Fruit fly (Drosophila melanogaster) whole organism, embryonic: ENCODE data around the gene Moe.
A peak's percentile ranks its signal among the peaks of the same experiment; 100 is the strongest.

Experiments used
- Bgb ChIP-seq: fragments of 200-800 bp; sonication (Bioruptor generic); IDR thresholded peaks from 2 replicates; pipeline ENCODE4 v1.3.6; 2022; ENCODE audit warnings: missing biosample characterization, missing genetic modification characterization; ENCODE audit not compliant: partially characterized antibody
- CG10321 ChIP-seq: fragments of 200-800 bp; sonication (Bioruptor generic); IDR thresholded peaks from 2 replicates; pipeline ENCODE4 v1.3.6; 2022; ENCODE audit warnings: missing biosample characterization, missing genetic modification characterization
- CG10462 ChIP-seq: fragments of 200-800 bp; sonication (Bioruptor generic); optimal IDR thresholded peaks from 2 replicates; lab custom pipeline; 2016; ENCODE audit warnings: missing biosample characterization, missing genetic modification characterization
- CG10565 ChIP-seq: fragments of 200-800 bp; sonication (Bioruptor generic); optimal IDR thresholded peaks from 3 replicates; lab custom pipeline; 2016; ENCODE audit warnings: missing biosample characterization, mild to moderate bottlenecking, missing genetic modification characterization
- CG10654 ChIP-seq: fragments of 200-800 bp; sonication (Bioruptor generic); optimal IDR thresholded peaks from 2 replicates; lab custom pipeline; 2016; ENCODE audit warnings: missing biosample characterization, missing genetic modification characterization
- CG10959 ChIP-seq: fragments of 200-800 bp; sonication (Bioruptor generic); IDR thresholded peaks from 2 replicates; pipeline ENCODE4 v1.3.6; 2022; ENCODE audit warnings: missing biosample characterization, missing genetic modification characterization
- CG12071 ChIP-seq: fragments of 200-800 bp; sonication (Bioruptor generic); optimal IDR thresholded peaks from 3 replicates; lab custom pipeline; 2018; ENCODE audit warnings: missing biosample characterization, mild to moderate bottlenecking, missing genetic modification characterization
- CG12104 ChIP-seq: fragments of 200-800 bp; sonication (Bioruptor generic); optimal IDR thresholded peaks from 3 replicates; lab custom pipeline; 2016; ENCODE audit warnings: missing biosample characterization, missing genetic modification characterization
- CG14965 ChIP-seq: fragments of 200-800 bp; sonication (Bioruptor generic); optimal IDR thresholded peaks from 2 replicates; lab custom pipeline; 2016; ENCODE audit warnings: missing biosample characterization, missing genetic modification characterization, borderline replicate concordance
- CG1602 ChIP-seq: fragments of 200-800 bp; sonication (Bioruptor generic); optimal IDR thresholded peaks from 3 replicates; lab custom pipeline; 2016; ENCODE audit warnings: missing biosample characterization, missing genetic modification characterization
- CG16815 ChIP-seq: fragments of 200-800 bp; sonication (Bioruptor generic); optimal IDR thresholded peaks from 3 replicates; lab custom pipeline; 2017; ENCODE audit warnings: missing biosample characterization, mild to moderate bottlenecking, missing genetic modification characterization
- CG17612 ChIP-seq: fragments of 200-800 bp; sonication (Bioruptor generic); IDR thresholded peaks from 2 replicates; pipeline ENCODE4 v1.3.6; 2022; ENCODE audit warnings: missing biosample characterization, missing genetic modification characterization
- CG17829 ChIP-seq: fragments of 200-800 bp; optimal IDR thresholded peaks from 2 replicates; lab custom pipeline; 2019; ENCODE audit warnings: missing biosample characterization, mild to moderate bottlenecking, missing genetic modification characterization, moderate library complexity
- CG18262 ChIP-seq: fragments of 200-800 bp; optimal IDR thresholded peaks from 3 replicates; lab custom pipeline; 2019; ENCODE audit warnings: missing biosample characterization, mild to moderate bottlenecking, missing genetic modification characterization, moderate library complexity
- CG2889 ChIP-seq: fragments of 200-800 bp; sonication (Bioruptor generic); IDR thresholded peaks from 3 replicates; pipeline ENCODE4 v1.3.6; 2022; ENCODE audit warnings: missing biosample characterization, missing genetic modification characterization
- CG32772 ChIP-seq: fragments of 200-800 bp; sonication (Bioruptor generic); IDR thresholded peaks from 2 replicates; pipeline ENCODE4 v1.3.6; 2022; ENCODE audit warnings: missing biosample characterization, missing genetic modification characterization
- CG4730 ChIP-seq: fragments of 200-800 bp; sonication (Bioruptor generic); IDR thresholded peaks from 2 replicates; pipeline ENCODE4 v1.3.6; 2022; ENCODE audit warnings: missing biosample characterization, missing genetic modification characterization
- CG6813 ChIP-seq: fragments of 200-800 bp; sonication (Bioruptor generic); optimal IDR thresholded peaks from 2 replicates; lab custom pipeline; 2017; ENCODE audit warnings: missing biosample characterization, missing genetic modification characterization, mild to moderate bottlenecking, moderate library complexity, missing genetic modification reagents
- CG7987 ChIP-seq: fragments of 200-800 bp; sonication (Bioruptor generic); optimal IDR thresholded peaks from 2 replicates; lab custom pipeline; 2018; ENCODE audit warnings: missing biosample characterization, mild to moderate bottlenecking, missing genetic modification characterization, moderate library complexity
- CG8765 ChIP-seq: fragments of 200-800 bp; sonication (Bioruptor generic); IDR thresholded peaks from 2 replicates; pipeline ENCODE4 v1.3.6; 2022; ENCODE audit warnings: missing biosample characterization, missing genetic modification characterization
- D ChIP-seq, 2 experiments: fragments of 200-800 bp in 1 of 2; fragments of >200 bp in 1 of 2; sonication (Bioruptor generic) in 1 of 2; optimal IDR thresholded peaks; 2 replicates in 1 of 2; 3 replicates in 1 of 2; lab custom pipeline; 2017; ENCODE audit warnings: mild to moderate bottlenecking in 1 of 2, missing biosample characterization in 1 of 2, missing genetic modification characterization in 1 of 2, missing genetic modification reagents in 1 of 2
- Dp ChIP-seq: fragments of 200-800 bp; sonication (Bioruptor generic); optimal IDR thresholded peaks from 2 replicates; lab custom pipeline; 2018; ENCODE audit warnings: missing biosample characterization, mild to moderate bottlenecking, missing genetic modification characterization, moderate library complexity
- Dref ChIP-seq: fragments of 200-800 bp; sonication (Bioruptor generic); IDR thresholded peaks from 2 replicates; pipeline ENCODE4 v1.3.6; 2022; ENCODE audit warnings: missing biosample characterization, missing genetic modification characterization
- Ets97D ChIP-seq: fragments of 200-800 bp; sonication (Bioruptor generic); optimal IDR thresholded peaks from 3 replicates; lab custom pipeline; 2016; ENCODE audit warnings: missing biosample characterization, missing genetic modification characterization
- Hr3 ChIP-seq: fragments of 200-800 bp; sonication (Bioruptor generic); optimal IDR thresholded peaks from 3 replicates; lab custom pipeline; 2016; ENCODE audit warnings: missing biosample characterization, missing genetic modification characterization
- PHDP ChIP-seq: fragments of 200-800 bp; sonication (Bioruptor generic); optimal IDR thresholded peaks from 3 replicates; lab custom pipeline; 2018; ENCODE audit warnings: missing biosample characterization, mild to moderate bottlenecking, missing genetic modification characterization, moderate library complexity
- Scr ChIP-seq: fragments of 200-800 bp; sonication (Bioruptor generic); IDR thresholded peaks from 2 replicates; pipeline ENCODE4 v1.3.6; 2022; ENCODE audit warnings: missing biosample characterization, missing genetic modification characterization; ENCODE audit not compliant: partially characterized antibody
- Sin3A ChIP-seq: fragments of >200 bp; optimal IDR thresholded peaks from 2 replicates; lab custom pipeline; 2018
- Sox100B ChIP-seq: fragments of 200-800 bp; sonication (Bioruptor generic); optimal IDR thresholded peaks from 3 replicates; lab custom pipeline; 2018; ENCODE audit warnings: missing biosample characterization, mild to moderate bottlenecking, missing genetic modification characterization
- TFAM ChIP-seq: fragments of 200-800 bp; sonication (Bioruptor generic); optimal IDR thresholded peaks from 2 replicates; lab custom pipeline; 2017; ENCODE audit warnings: missing biosample characterization, missing genetic modification characterization, inconsistent platforms
- ato ChIP-seq: fragments of 200-800 bp; sonication (Bioruptor generic); IDR thresholded peaks from 2 replicates; pipeline ENCODE4 v1.3.6; 2022; ENCODE audit warnings: missing biosample characterization, missing genetic modification characterization; ENCODE audit not compliant: partially characterized antibody
- bsh ChIP-seq, 2 experiments: fragments of 200-800 bp; sonication (Bioruptor generic); optimal IDR thresholded peaks; 2 replicates each; lab custom pipeline; 2017 to 2018; ENCODE audit warnings: mild to moderate bottlenecking in 2 of 2, missing biosample characterization in 2 of 2, missing genetic modification characterization in 2 of 2, moderate library complexity in 1 of 2
- cad ChIP-seq: fragments of >200 bp; optimal IDR thresholded peaks from 2 replicates; lab custom pipeline; 2017; ENCODE audit warnings: missing biosample characterization, missing genetic modification characterization
- cas ChIP-seq: fragments of 200-800 bp; sonication (Bioruptor generic); IDR thresholded peaks from 2 replicates; pipeline ENCODE4 v1.3.6; 2022; ENCODE audit warnings: missing biosample characterization, missing genetic modification characterization
- da ChIP-seq: fragments of 200-800 bp; sonication (Bioruptor generic); optimal IDR thresholded peaks from 2 replicates; lab custom pipeline; 2016; ENCODE audit warnings: missing biosample characterization, missing genetic modification characterization
- dimm ChIP-seq: fragments of 200-800 bp; sonication (Bioruptor generic); IDR thresholded peaks from 2 replicates; pipeline ENCODE4 v1.3.6; 2022; ENCODE audit warnings: missing biosample characterization, missing genetic modification characterization
- h ChIP-seq: fragments of >200 bp; optimal IDR thresholded peaks from 2 replicates; lab custom pipeline; 2017
- hb ChIP-seq: fragments of 200-800 bp; sonication (Bioruptor generic); IDR thresholded peaks from 3 replicates; pipeline ENCODE4 v1.3.6; 2022; ENCODE audit warnings: missing biosample characterization, missing genetic modification characterization; ENCODE audit not compliant: partially characterized antibody
- lab ChIP-seq: fragments of 200-800 bp; sonication (Bioruptor generic); optimal IDR thresholded peaks from 3 replicates; lab custom pipeline; 2017; ENCODE audit warnings: missing biosample characterization, missing genetic modification characterization, mild to moderate bottlenecking, moderate library complexity, missing genetic modification reagents
- lbe ChIP-seq: fragments of 200-800 bp; sonication (Bioruptor generic); optimal IDR thresholded peaks from 2 replicates; lab custom pipeline; 2016; ENCODE audit warnings: missing biosample characterization, mild to moderate bottlenecking, missing genetic modification characterization
- lmd ChIP-seq: fragments of 200-800 bp; sonication (Bioruptor generic); IDR thresholded peaks from 2 replicates; pipeline ENCODE4 v1.3.6; 2022; ENCODE audit warnings: missing biosample characterization, missing genetic modification characterization
- odd ChIP-seq: fragments of 200-800 bp; sonication (Bioruptor generic); optimal IDR thresholded peaks from 2 replicates; lab custom pipeline; 2017; ENCODE audit warnings: missing biosample characterization, mild to moderate bottlenecking, missing genetic modification characterization
- pnt ChIP-seq: fragments of 200-800 bp; sonication (Bioruptor generic); optimal IDR thresholded peaks from 3 replicates; lab custom pipeline; 2016; ENCODE audit warnings: missing biosample characterization, missing genetic modification characterization
- repo ChIP-seq: fragments of 200-800 bp; sonication (Bioruptor generic); optimal IDR thresholded peaks from 2 replicates; lab custom pipeline; 2016; ENCODE audit warnings: missing biosample characterization, missing genetic modification characterization
- sens ChIP-seq: fragments of 200-800 bp; sonication (Bioruptor generic); peaks from one replicate; lab custom pipeline; 2016; ENCODE audit warnings: missing biosample characterization, missing genetic modification characterization
- sens-2 ChIP-seq: fragments of 200-800 bp; sonication (Bioruptor generic); IDR thresholded peaks from 2 replicates; pipeline ENCODE4 v1.3.6; 2022; ENCODE audit warnings: missing biosample characterization, missing genetic modification characterization
- slbo ChIP-seq: fragments of 200-800 bp; sonication (Bioruptor generic); IDR thresholded peaks from 2 replicates; pipeline ENCODE4 v1.3.6; 2022; ENCODE audit warnings: missing biosample characterization, missing genetic modification characterization
- slp2 ChIP-seq: fragments of 200-800 bp; sonication (Bioruptor generic); optimal IDR thresholded peaks from 2 replicates; lab custom pipeline; 2016; ENCODE audit warnings: missing biosample characterization, missing genetic modification characterization
- so ChIP-seq: fragments of 200-800 bp; sonication (Bioruptor generic); IDR thresholded peaks from 3 replicates; pipeline ENCODE4 v1.3.6; 2022; ENCODE audit warnings: missing biosample characterization, missing genetic modification characterization
- toy ChIP-seq: fragments of 200-800 bp; sonication (Bioruptor generic); IDR thresholded peaks from 2 replicates; pipeline ENCODE4 v1.3.6; 2022; ENCODE audit warnings: missing biosample characterization, missing genetic modification characterization
- usp ChIP-seq: fragments of >200 bp; optimal IDR thresholded peaks from 2 replicates; lab custom pipeline; 2017; ENCODE audit warnings: missing biosample characterization, missing genetic modification characterization
- wor ChIP-seq: fragments of 200-800 bp; sonication (Bioruptor generic); IDR thresholded peaks from 2 replicates; pipeline ENCODE4 v1.3.6; 2022; ENCODE audit warnings: missing biosample characterization, missing genetic modification characterization

Moe gene

DNA sequence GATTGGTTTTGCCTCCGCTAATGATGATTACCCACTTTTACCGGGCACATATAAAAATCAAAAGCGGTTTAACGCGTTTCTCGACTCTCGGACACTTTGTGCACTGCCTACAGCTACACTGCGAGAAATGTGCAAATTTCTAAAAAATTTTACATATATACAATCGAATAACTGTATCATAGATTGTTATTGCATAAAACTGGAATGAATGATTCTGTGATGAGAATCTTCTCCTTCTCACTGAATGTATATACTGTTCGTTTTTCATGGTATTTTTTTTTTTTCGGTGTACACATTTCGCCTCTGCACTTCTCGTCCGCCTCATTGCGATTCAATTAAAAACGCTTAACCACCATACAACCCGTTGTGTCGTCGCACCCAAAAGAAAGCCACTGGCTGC, 36.9 kb downstream of the Moe start (continued):
- TF ChIP-seq slp2 (GFP tag; lab: Kevin White, UChicago) (no peak), Sin3A (lab: Kevin White, UChicago) (no peak), CG8765 (GFP tag; lab: Robert Waterston, UW) (no peak), CG14965 (GFP tag; lab: Kevin White, UChicago) (no peak), Dref (GFP tag; lab: Robert Waterston, UW) (no peak), CG2889 (GFP tag; lab: Robert Waterston, UW) (no peak), hb (no peak), lmd (GFP tag; lab: Robert Waterston, UW) (peak; percentile 46; the same call in 1 of the 2 replicates), odd (GFP tag; lab: Kevin White, UChicago) (peak; percentile 29), cas (GFP tag; lab: Robert Waterston, UW) (no peak), Bgb (GFP tag; lab: Robert Waterston, UW) (no peak), usp (GFP tag; lab: Kevin White, UChicago) (no peak), so (0 out of 3 replicates have a peak, but pooled peaks have one; percentile 30), CG10462 (GFP tag; lab: Kevin White, UChicago) (no peak), Hr3 (no peak), wor (GFP tag; lab: Robert Waterston, UW) (peak; percentile 42; the same call in 1 of the 2 replicates), bsh (GFP tag; optimal IDR thresholded peaks at IDR 0.05; lab: Kevin White, UChicago) (peak; percentile 53 to 60), sens (GFP tag; lab: Kevin White, UChicago) (peak; percentile 78), slbo (GFP tag; lab: Robert Waterston, UW) (no peak), sens-2 (GFP tag; lab: Robert Waterston, UW) (peak; percentile 29; the same call in 1 of the 2 replicates), dimm (GFP tag; lab: Robert Waterston, UW) (no peak), PHDP (peak; percentile 39), Scr (GFP tag; lab: Robert Waterston, UW) (no peak), CG18262 (tag; lab: Kevin White, UChicago) (peak; percentile 28), CG12071 (peak; percentile 29), TFAM (GFP tag; lab: Kevin White, UChicago) (no peak), CG16815 (GFP tag; lab: Kevin White, UChicago) (no peak), CG10321 (no peak), CG6813 (GFP tag; lab: Kevin White, UChicago) (no peak), lab (no peak), CG32772 (GFP tag; lab: Robert Waterston, UW) (peak; percentile 57; the same call in 1 of the 2 replicates), D (optimal IDR thresholded peaks at IDR 0.05; lab: Kevin White, UChicago) (no peak), D (GFP tag; optimal IDR thresholded peaks at IDR 0.05; lab: Kevin White, UChicago) (peak; percentile 41), da (no peak), CG17612 (GFP tag; lab: Robert Waterston, UW) (no peak), CG4730 (GFP tag; lab: Robert Waterston, UW) (no peak), ato (GFP tag; lab: Robert Waterston, UW) (no peak), CG7987 (no peak), Dp (no peak), CG10654 (no peak), Ets97D (no peak), toy (GFP tag; lab: Robert Waterston, UW) (no peak), CG12104 (no peak), CG1602 (peak; percentile 24), cad (GFP tag; lab: Kevin White, UChicago) (no peak), CG10959 (GFP tag; lab: Robert Waterston, UW) (no peak), pnt (no peak), Sox100B (GFP tag; lab: Kevin White, UChicago) (peak; percentile 37), lbe (GFP tag; lab: Kevin White, UChicago) (peak; percentile 77), CG10565 (GFP tag; lab: Kevin White, UChicago) (no peak), CG17829 (no peak), h (lab: Kevin White, UChicago) (no peak), repo (GFP tag; lab: Kevin White, UChicago) (no peak)
